Worm (Caenorhabditis elegans) whole organism, L1 larva: ENCODE measurements around the gene hmg-1.2.

Experiments used
- F16B12.6 ChIP-seq: fragments of 150-350 bp; optimal IDR thresholded peaks from 2 replicates; lab custom pipeline; 2014; ENCODE audit warnings: missing biosample characterization, missing genetic modification characterization
- alr-1 ChIP-seq: fragments of 200-800 bp; sonication (Bioruptor generic); optimal IDR thresholded peaks from 2 replicates; lab custom pipeline; 2018; ENCODE audit warnings: borderline replicate concordance, mild to moderate bottlenecking, missing genetic modification characterization, missing compliant biosample characterization
- aly-2 ChIP-seq: fragments of 150-350 bp; optimal IDR thresholded peaks from 2 replicates; lab custom pipeline; 2014; ENCODE audit warnings: missing biosample characterization, missing genetic modification characterization
- blmp-1 ChIP-seq: fragments of 150-350 bp; optimal IDR thresholded peaks from 2 replicates; lab custom pipeline; 2014; ENCODE audit warnings: missing biosample characterization, missing genetic modification characterization
- ceh-63 ChIP-seq: fragments of 200-800 bp; sonication (Bioruptor generic); optimal IDR thresholded peaks from 2 replicates; lab custom pipeline; 2018; ENCODE audit warnings: mild to moderate bottlenecking, missing genetic modification characterization, missing compliant biosample characterization
- ceh-8 ChIP-seq: fragments of 200-800 bp; sonication (Bioruptor generic); optimal IDR thresholded peaks from 2 replicates; lab custom pipeline; 2018; ENCODE audit warnings: mild to moderate bottlenecking, missing genetic modification characterization, moderate library complexity, missing compliant biosample characterization
- ceh-88 ChIP-seq: fragments of 200-800 bp; sonication (Bioruptor generic); IDR thresholded peaks from 2 replicates; pipeline ENCODE4 v1.3.6; 2022; ENCODE audit warnings: missing genetic modification characterization, missing compliant biosample characterization
- ceh-90 ChIP-seq: sonication (generic microtip); optimal IDR thresholded peaks from 2 replicates; lab custom pipeline; 2016; ENCODE audit warnings: missing genetic modification characterization, missing compliant biosample characterization
- dpl-1 ChIP-seq, 3 experiments: fragments of 150-350 bp in 2 of 3; sonication (generic microtip) in 1 of 3; optimal IDR thresholded peaks; 2 replicates each; lab custom pipeline; 2014 to 2017; ENCODE audit warnings: missing biosample characterization in 3 of 3, missing genetic modification characterization in 3 of 3, missing genetic modification reagents in 3 of 3
- efl-1 ChIP-seq, 4 experiments: fragments of 150-350 bp; optimal IDR thresholded peaks in 3 of 4; peaks in 1 of 4; 1 replicate in 1 of 4; 2 replicates in 3 of 4; lab custom pipeline; 2014; ENCODE audit warnings: missing biosample characterization in 2 of 4, missing genetic modification characterization in 2 of 4, missing genetic modification reagents in 2 of 4
- egl-13 ChIP-seq: sonication (generic microtip); optimal IDR thresholded peaks from 2 replicates; lab custom pipeline; 2016; ENCODE audit warnings: missing genotype, missing genetic modification reagents, missing genetic modification characterization, missing compliant biosample characterization
- elt-3 ChIP-seq, 6 experiments: fragments of 150-350 bp in 1 of 6; sonication (generic microtip); optimal IDR thresholded peaks; 2 replicates each; lab custom pipeline; 2017 to 2018; ENCODE audit warnings: missing biosample characterization in 6 of 6, missing genetic modification characterization in 6 of 6, inconsistent platforms in 1 of 6
- fkh-10 ChIP-seq: sonication (generic microtip); optimal IDR thresholded peaks from 2 replicates; lab custom pipeline; 2017; ENCODE audit warnings: missing biosample characterization, missing genetic modification reagents, missing genetic modification characterization
- fkh-4 ChIP-seq: sonication (generic microtip); optimal IDR thresholded peaks from 2 replicates; lab custom pipeline; 2016; ENCODE audit warnings: missing compliant biosample characterization, missing genetic modification characterization, borderline replicate concordance
- fos-1 ChIP-seq: fragments of 150-350 bp; optimal IDR thresholded peaks from 2 replicates; lab custom pipeline; 2014; ENCODE audit warnings: missing biosample characterization, missing genetic modification characterization
- grh-1 ChIP-seq: fragments of 200-800 bp; sonication (Bioruptor generic); IDR thresholded peaks from 2 replicates; pipeline ENCODE4 v1.3.6; 2022; ENCODE audit warnings: missing genetic modification reagents, missing genetic modification characterization, missing compliant biosample characterization
- irx-1 ChIP-seq: sonication (generic microtip); optimal IDR thresholded peaks from 2 replicates; lab custom pipeline; 2016; ENCODE audit warnings: missing genetic modification characterization, missing compliant biosample characterization
- lin-13 ChIP-seq: fragments of 150-350 bp; optimal IDR thresholded peaks from 2 replicates; lab custom pipeline; 2014; ENCODE audit warnings: missing biosample characterization, missing genetic modification reagents, missing genetic modification characterization
- lin-14 ChIP-seq: fragments of 200-800 bp; sonication (Bioruptor generic); optimal IDR thresholded peaks from 2 replicates; lab custom pipeline; 2018; ENCODE audit warnings: mild to moderate bottlenecking, missing genetic modification characterization, moderate library complexity, missing compliant biosample characterization
- lin-15B ChIP-seq: fragments of 150-350 bp; sonication (generic microtip); optimal IDR thresholded peaks from 3 replicates; lab custom pipeline; 2014; ENCODE audit warnings: missing biosample characterization, missing genetic modification characterization
- lin-35 ChIP-seq, 2 experiments: fragments of 150-350 bp; optimal IDR thresholded peaks; 2 replicates each; lab custom pipeline; 2014; ENCODE audit warnings: missing biosample characterization in 2 of 2, missing genetic modification characterization in 2 of 2, missing genetic modification reagents in 2 of 2
- lir-3 ChIP-seq: sonication (generic microtip); optimal IDR thresholded peaks from 2 replicates; lab custom pipeline; 2016; ENCODE audit warnings: mild to moderate bottlenecking, missing genetic modification characterization, moderate library complexity, missing compliant biosample characterization; ENCODE audit not compliant: poor library complexity
- lsy-2 ChIP-seq, 2 experiments: fragments of 150-350 bp; optimal IDR thresholded peaks; 2 replicates each; lab custom pipeline; 2014; ENCODE audit warnings: missing biosample characterization in 2 of 2, missing genetic modification characterization in 2 of 2
- mab-9 ChIP-seq: fragments of 200-800 bp; sonication (Bioruptor generic); IDR thresholded peaks from 2 replicates; pipeline ENCODE4 v1.3.6; 2022; ENCODE audit warnings: missing genetic modification reagents, missing genetic modification characterization, missing compliant biosample characterization
- mdl-1 ChIP-seq, 2 experiments: fragments of 150-350 bp; optimal IDR thresholded peaks; 2 replicates each; lab custom pipeline; 2014 to 2017; ENCODE audit warnings: missing biosample characterization in 2 of 2, missing genetic modification characterization in 2 of 2, inconsistent platforms in 1 of 2
- mep-1 ChIP-seq: fragments of 150-350 bp; optimal IDR thresholded peaks from 2 replicates; lab custom pipeline; 2014; ENCODE audit warnings: missing biosample characterization, missing genetic modification characterization
- nhr-237 ChIP-seq: fragments of 150-350 bp; optimal IDR thresholded peaks from 2 replicates; lab custom pipeline; 2014; ENCODE audit warnings: missing biosample characterization, missing genetic modification characterization
- nhr-76 ChIP-seq: sonication (generic microtip); optimal IDR thresholded peaks from 2 replicates; lab custom pipeline; 2017; ENCODE audit warnings: missing biosample characterization, missing genetic modification characterization
- nhr-84 ChIP-seq: sonication (generic microtip); optimal IDR thresholded peaks from 2 replicates; lab custom pipeline; 2017; ENCODE audit warnings: missing biosample characterization, missing genetic modification characterization
- nhr-85 ChIP-seq: sonication (generic microtip); peaks from one replicate; lab custom pipeline; 2016; ENCODE audit warnings: missing genetic modification characterization, inconsistent platforms, missing compliant biosample characterization
- pag-3 ChIP-seq: sonication (generic microtip); optimal IDR thresholded peaks from 2 replicates; lab custom pipeline; 2017; ENCODE audit warnings: missing genetic modification characterization, mild to moderate bottlenecking, missing compliant biosample characterization, antibody characterized with exemption, borderline replicate concordance; ENCODE audit not compliant: insufficient read depth
- pqm-1 ChIP-seq: sonication (generic microtip); optimal IDR thresholded peaks from 3 replicates; lab custom pipeline; 2017; ENCODE audit warnings: missing biosample characterization, missing genetic modification characterization
- rnt-1 ChIP-seq: sonication (generic microtip); optimal IDR thresholded peaks from 2 replicates; lab custom pipeline; 2016; ENCODE audit warnings: mild to moderate bottlenecking, missing genetic modification characterization, moderate library complexity, missing compliant biosample characterization
- snpc-4 ChIP-seq: fragments of 150-350 bp; optimal IDR thresholded peaks from 2 replicates; lab custom pipeline; 2014; ENCODE audit warnings: missing biosample characterization, missing genetic modification characterization
- snu-23 ChIP-seq: sonication (generic microtip); optimal IDR thresholded peaks from 2 replicates; lab custom pipeline; 2016; ENCODE audit warnings: missing genetic modification characterization, missing compliant biosample characterization
- sox-4 ChIP-seq: sonication (generic microtip); optimal IDR thresholded peaks from 2 replicates; lab custom pipeline; 2016; ENCODE audit warnings: missing genetic modification characterization, missing compliant biosample characterization
- sup-37 ChIP-seq: fragments of 200-800 bp; sonication (Bioruptor generic); optimal IDR thresholded peaks from 2 replicates; lab custom pipeline; 2018; ENCODE audit warnings: mild to moderate bottlenecking, missing genetic modification characterization, missing compliant biosample characterization
- swsn-7 ChIP-seq: sonication (generic microtip); optimal IDR thresholded peaks from 2 replicates; lab custom pipeline; 2016; ENCODE audit warnings: missing genetic modification characterization, missing compliant biosample characterization
- tbx-2 ChIP-seq: sonication (generic microtip); optimal IDR thresholded peaks from 2 replicates; lab custom pipeline; 2016; ENCODE audit warnings: missing genetic modification characterization, missing compliant biosample characterization
- unc-86 ChIP-seq: sonication (generic microtip); optimal IDR thresholded peaks from 2 replicates; lab custom pipeline; 2016; ENCODE audit warnings: missing genetic modification characterization, missing compliant biosample characterization
- xbp-1 ChIP-seq: sonication (generic microtip); optimal IDR thresholded peaks from 2 replicates; lab custom pipeline; 2016; ENCODE audit warnings: missing genetic modification characterization, missing compliant biosample characterization
- zip-4 ChIP-seq: fragments of 200-800 bp; sonication (Bioruptor generic); optimal IDR thresholded peaks from 2 replicates; lab custom pipeline; 2018; ENCODE audit warnings: mild to moderate bottlenecking, missing genetic modification characterization, moderate library complexity, missing compliant biosample characterization
- ztf-11 ChIP-seq, 2 experiments: sonication (generic microtip); optimal IDR thresholded peaks; 2 replicates each; lab custom pipeline; 2016 to 2017; ENCODE audit warnings: missing genetic modification characterization in 2 of 2, missing biosample characterization in 1 of 2, missing compliant biosample characterization in 1 of 2

The hmg-1.2 gene

ce11 chrIII:6279453-6279852 lies 727 bp upstream of the hmg-1.2 start:
- peak; percentile 19 for TF ChIP-seq lin-13 (GFP tag; lab: Kevin White, UChicago)
- peak; percentile 6 for TF ChIP-seq rnt-1
- peak; percentile 76 for TF ChIP-seq nhr-85 (tag; lab: Kevin White, UChicago)
- TF ChIP-seq nhr-76 (tag; lab: Kevin White, UChicago), result no peak
- no peak for TF ChIP-seq swsn-7

ce11 chrIII:6283024-6283423 lies 2.8 kb downstream of the hmg-1.2 start:
- TF ChIP-seq efl-1 (optimal IDR thresholded peaks at IDR 0.05; lab: Kevin White, UChicago) (no peak), efl-1 (GFP tag; optimal IDR thresholded peaks at IDR 0.05 in 1 of 2; lab: Kevin White, UChicago) (peak in 1 of 2 experiments; percentile 46), snu-23 (GFP tag; lab: Kevin White, UChicago) (no peak), zip-4 (no peak), fkh-4 (no peak), tbx-2 (tag; lab: Kevin White, UChicago) (no peak), unc-86 (no peak), xbp-1 (no peak), dpl-1 (GFP tag; optimal IDR thresholded peaks at IDR 0.05; lab: Kevin White, UChicago) (no peak), aly-2 (tag; lab: Kevin White, UChicago) (no peak)

ce11 chrIII:6285890-6286289 lies 5.7 kb downstream of the hmg-1.2 start, which contains the start of gene gadr-3:
Gene gadr-3 (minus strand): TSS chrIII:6285990.
- TF ChIP-seq fkh-10 (GFP tag; lab: Kevin White, UChicago) (no peak), snpc-4 (tag; lab: Kevin White, UChicago) (no peak), egl-13 (no peak), efl-1 (optimal IDR thresholded peaks at IDR 0.05; lab: Kevin White, UChicago) (no peak), efl-1 (GFP tag; optimal IDR thresholded peaks at IDR 0.05 in 1 of 2; lab: Kevin White, UChicago) (peak in 1 of 2 experiments; percentile 39), pag-3 (tag; lab: Kevin White, UChicago) (no peak)

- TF ChIP-seq grh-1 (GFP tag; lab: Robert Waterston, UW), result no peak
- peak in 1 of 6 experiments; percentile 53 for TF ChIP-seq elt-3 (tag; optimal IDR thresholded peaks at IDR 0.05; lab: Kevin White, UChicago)
- no peak for TF ChIP-seq ceh-8 (GFP tag; lab: Kevin White, UChicago)
Observed at ce11 chrIII:6287195-6287594, 7.0 kb downstream of the hmg-1.2 start, which contains the start of gene F47D12.6. Gene F47D12.6 (minus strand): TSS chrIII:6287295.

DNA sequence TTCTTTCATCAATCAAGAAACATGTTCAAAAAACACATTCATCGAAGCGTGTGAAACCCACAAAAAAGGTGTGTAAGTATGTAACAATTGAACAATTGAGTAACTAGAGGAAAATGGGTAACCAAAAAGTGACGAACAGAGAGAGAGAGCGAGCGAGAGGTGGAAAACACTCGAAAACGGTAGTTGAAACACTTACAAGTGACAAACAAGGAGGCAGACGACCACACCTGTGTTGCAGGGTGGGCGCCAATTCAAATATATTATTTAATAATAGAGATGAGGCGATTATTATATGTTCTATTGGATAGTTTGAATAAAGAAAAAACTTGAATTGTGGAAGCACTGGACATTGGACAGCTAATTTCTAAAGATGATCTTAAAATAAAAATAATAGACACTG lies 9.2 kb downstream of the hmg-1.2 start:
- TF ChIP-seq fos-1 (no peak), blmp-1 (tag; lab: Kevin White, UChicago) (peak; percentile 10), sup-37 (GFP tag; lab: Kevin White, UChicago) (no peak), snu-23 (GFP tag; lab: Kevin White, UChicago) (peak; percentile 9), ceh-88 (GFP tag; lab: Robert Waterston, UW) (no peak), ztf-11 (tag; optimal IDR thresholded peaks at IDR 0.05; lab: Kevin White, UChicago) (no peak), aly-2 (tag; lab: Kevin White, UChicago) (no peak), ceh-63 (no peak), xbp-1 (no peak), F16B12.6 (tag; lab: Kevin White, UChicago) (no peak), ceh-90 (tag; lab: Kevin White, UChicago) (no peak), lsy-2 (tag; optimal IDR thresholded peaks at IDR 0.05; lab: Kevin White, UChicago) (peak in 1 of 2 experiments; percentile 9), nhr-84 (tag; lab: Kevin White, UChicago) (no peak), mab-9 (GFP tag; lab: Robert Waterston, UW) (no peak), nhr-85 (tag; lab: Kevin White, UChicago) (peak; percentile 35), lin-15B (tag; lab: Kevin White, UChicago) (peak; percentile 16), pqm-1 (tag; lab: Kevin White, UChicago) (no peak), efl-1 (optimal IDR thresholded peaks at IDR 0.05; lab: Kevin White, UChicago) (peak in 1 of 2 experiments; percentile 50), efl-1 (GFP tag; optimal IDR thresholded peaks at IDR 0.05 in 1 of 2; lab: Kevin White, UChicago) (peak; percentile 70 to 95), alr-1 (no peak), nhr-237 (tag; lab: Kevin White, UChicago) (no peak), snpc-4 (tag; lab: Kevin White, UChicago) (no peak), irx-1 (tag; lab: Kevin White, UChicago) (no peak), dpl-1 (GFP tag; optimal IDR thresholded peaks at IDR 0.05; lab: Kevin White, UChicago) (peak; percentile 34 to 73 (median 46)), mep-1 (tag; lab: Kevin White, UChicago) (no peak), lir-3 (tag; lab: Kevin White, UChicago) (no peak), sox-4 (tag; lab: Kevin White, UChicago) (no peak), ceh-8 (GFP tag; lab: Kevin White, UChicago) (no peak), mdl-1 (tag; optimal IDR thresholded peaks at IDR 0.05; lab: Kevin White, UChicago) (no peak), fkh-4 (no peak), lin-35 (GFP tag; optimal IDR thresholded peaks at IDR 0.05; lab: Kevin White, UChicago) (peak; percentile 47 to 66), lin-14 (GFP tag; lab: Kevin White, UChicago) (peak; percentile 64)
- TF ChIP-seq, all 84 proteins: peak for 9
